Fruit fly (Drosophila melanogaster) whole organism, embryonic: Measurements from ENCODE around the gene Tlk.
A peak's percentile ranks its signal among the peaks of the same experiment; 100 is the strongest.

Experiments used
- Atf-2 ChIP-seq: fragments of 200-800 bp; sonication (Bioruptor generic); optimal IDR thresholded peaks from 2 replicates; lab custom pipeline; 2016; ENCODE audit warnings: missing biosample characterization, missing genetic modification characterization
- Atf3 ChIP-seq: fragments of 200-800 bp; sonication (Bioruptor generic); optimal IDR thresholded peaks from 3 replicates; lab custom pipeline; 2016; ENCODE audit warnings: missing biosample characterization, missing genetic modification characterization
- CG11560 ChIP-seq: fragments of 200-800 bp; sonication (Bioruptor generic); IDR thresholded peaks from 3 replicates; pipeline ENCODE4 v1.3.6; 2022; ENCODE audit warnings: missing biosample characterization, missing genetic modification characterization
- CG12071 ChIP-seq: fragments of 200-800 bp; sonication (Bioruptor generic); optimal IDR thresholded peaks from 3 replicates; lab custom pipeline; 2018; ENCODE audit warnings: missing biosample characterization, mild to moderate bottlenecking, missing genetic modification characterization
- CG12236 ChIP-seq: fragments of 200-800 bp; sonication (Bioruptor generic); optimal IDR thresholded peaks from 2 replicates; lab custom pipeline; 2016; ENCODE audit warnings: missing biosample characterization, missing genetic modification characterization
- CG13287 ChIP-seq: fragments of 200-800 bp; sonication (Bioruptor generic); IDR thresholded peaks from 2 replicates; pipeline ENCODE4 v1.3.6; 2022; ENCODE audit warnings: missing biosample characterization, missing genetic modification characterization; ENCODE audit not compliant: partially characterized antibody
- CG13775 ChIP-seq: fragments of 200-800 bp; sonication (Bioruptor generic); optimal IDR thresholded peaks from 3 replicates; lab custom pipeline; 2017; ENCODE audit warnings: missing biosample characterization, mild to moderate bottlenecking, missing genetic modification characterization
- CG14441 ChIP-seq: fragments of 200-800 bp; sonication (Bioruptor generic); IDR thresholded peaks from 2 replicates; pipeline ENCODE4 v1.3.6; 2022; ENCODE audit warnings: missing biosample characterization, missing genetic modification characterization
- CG17385 ChIP-seq: fragments of 200-800 bp; sonication (Bioruptor generic); optimal IDR thresholded peaks from 3 replicates; lab custom pipeline; 2018; ENCODE audit warnings: missing biosample characterization, mild to moderate bottlenecking, missing genetic modification characterization
- CG2678 ChIP-seq: fragments of 200-800 bp; sonication (Bioruptor generic); optimal IDR thresholded peaks from 3 replicates; lab custom pipeline; 2019; ENCODE audit warnings: missing biosample characterization, mild to moderate bottlenecking, missing genetic modification characterization, moderate library complexity
- CG31224 ChIP-seq: fragments of 200-800 bp; sonication (Bioruptor generic); IDR thresholded peaks from 2 replicates; pipeline ENCODE4 v1.3.6; 2022; ENCODE audit warnings: missing biosample characterization, missing genetic modification characterization
- CG32772 ChIP-seq: fragments of 200-800 bp; sonication (Bioruptor generic); IDR thresholded peaks from 2 replicates; pipeline ENCODE4 v1.3.6; 2022; ENCODE audit warnings: missing biosample characterization, missing genetic modification characterization
- CG3281 ChIP-seq: fragments of 200-800 bp; sonication (Bioruptor generic); optimal IDR thresholded peaks from 3 replicates; lab custom pipeline; 2017; ENCODE audit warnings: missing biosample characterization, mild to moderate bottlenecking, missing genetic modification characterization
- CG34224 ChIP-seq: fragments of 200-800 bp; sonication (Bioruptor generic); IDR thresholded peaks from 3 replicates; pipeline ENCODE4 v1.3.6; 2022; ENCODE audit warnings: missing biosample characterization, missing genetic modification characterization; ENCODE audit not compliant: partially characterized antibody
- CG3847 ChIP-seq: fragments of 200-800 bp; sonication (Bioruptor generic); IDR thresholded peaks from 2 replicates; pipeline ENCODE4 v1.3.6; 2022; ENCODE audit warnings: missing biosample characterization, missing genetic modification characterization
- CG6689 ChIP-seq: fragments of 200-800 bp; sonication (Bioruptor generic); IDR thresholded peaks from 2 replicates; pipeline ENCODE4 v1.3.6; 2022; ENCODE audit warnings: missing biosample characterization, missing genetic modification characterization
- CG7372 ChIP-seq: fragments of 200-800 bp; sonication (Bioruptor generic); IDR thresholded peaks from 2 replicates; pipeline ENCODE4 v1.3.6; 2022; ENCODE audit warnings: missing biosample characterization, missing genetic modification characterization
- CG8281 ChIP-seq: fragments of 200-800 bp; sonication (Bioruptor generic); optimal IDR thresholded peaks from 2 replicates; lab custom pipeline; 2018; ENCODE audit warnings: missing biosample characterization, mild to moderate bottlenecking, missing genetic modification characterization, moderate library complexity
- Camta ChIP-seq: fragments of 200-800 bp; sonication (Bioruptor generic); optimal IDR thresholded peaks from 2 replicates; lab custom pipeline; 2016; ENCODE audit warnings: missing biosample characterization, missing genetic modification characterization
- CoRest ChIP-seq: fragments of 200-800 bp; sonication (Bioruptor generic); optimal IDR thresholded peaks from 3 replicates; lab custom pipeline; 2018; ENCODE audit warnings: missing biosample characterization, mild to moderate bottlenecking, missing genetic modification characterization, moderate library complexity
- D ChIP-seq, 2 experiments: fragments of 200-800 bp in 1 of 2; fragments of >200 bp in 1 of 2; sonication (Bioruptor generic) in 1 of 2; optimal IDR thresholded peaks; 2 replicates in 1 of 2; 3 replicates in 1 of 2; lab custom pipeline; 2017; ENCODE audit warnings: mild to moderate bottlenecking in 1 of 2, missing biosample characterization in 1 of 2, missing genetic modification characterization in 1 of 2, missing genetic modification reagents in 1 of 2
- E2f1 ChIP-seq: fragments of 200-800 bp; sonication (Bioruptor generic); IDR thresholded peaks from 2 replicates; pipeline ENCODE4 v1.3.6; 2022; ENCODE audit warnings: missing biosample characterization, missing genetic modification characterization
- Eip74EF ChIP-seq, 2 experiments: fragments of 200-800 bp in 1 of 2; fragments of >200 bp in 1 of 2; sonication (Bioruptor generic) in 1 of 2; optimal IDR thresholded peaks; 2 replicates each; lab custom pipeline; 2017 to 2019; ENCODE audit warnings: missing biosample characterization in 2 of 2, missing genetic modification characterization in 2 of 2, mild to moderate bottlenecking in 1 of 2, moderate library complexity in 1 of 2
- GATAe ChIP-seq: fragments of 200-800 bp; sonication (Bioruptor generic); conservative IDR thresholded peaks from 2 replicates; pipeline ENCODE4 v1.3.6; 2022; ENCODE audit warnings: missing biosample characterization, missing genetic modification characterization
- HHEX ChIP-seq: fragments of 200-800 bp; sonication (Bioruptor generic); optimal IDR thresholded peaks from 3 replicates; lab custom pipeline; 2017; ENCODE audit warnings: missing biosample characterization, mild to moderate bottlenecking, missing genetic modification characterization, missing genetic modification reagents
- Hr39 ChIP-seq: fragments of >200 bp; optimal IDR thresholded peaks from 2 replicates; lab custom pipeline; 2017
- Meics ChIP-seq: fragments of 200-800 bp; sonication (Bioruptor generic); optimal IDR thresholded peaks from 2 replicates; lab custom pipeline; 2017; ENCODE audit warnings: missing biosample characterization, mild to moderate bottlenecking, missing genetic modification characterization
- Mrtf ChIP-seq: fragments of 200-800 bp; sonication (Bioruptor generic); IDR thresholded peaks from 3 replicates; pipeline ENCODE4 v1.3.6; 2022; ENCODE audit warnings: missing biosample characterization, missing genetic modification characterization
- Six4 ChIP-seq: fragments of 200-800 bp; sonication (Bioruptor generic); optimal IDR thresholded peaks from 2 replicates; lab custom pipeline; 2016; ENCODE audit warnings: missing biosample characterization, missing genetic modification characterization
- Ssrp ChIP-seq: fragments of 200-800 bp; sonication (Bioruptor generic); optimal IDR thresholded peaks from 2 replicates; lab custom pipeline; 2018; ENCODE audit warnings: missing biosample characterization, mild to moderate bottlenecking, missing genetic modification characterization, moderate library complexity
- YL-1 ChIP-seq: fragments of 200-800 bp; sonication (Bioruptor generic); optimal IDR thresholded peaks from 3 replicates; lab custom pipeline; 2017; ENCODE audit warnings: missing biosample characterization, mild to moderate bottlenecking, missing genetic modification characterization
- ara ChIP-seq: fragments of 200-800 bp; sonication (Bioruptor generic); IDR thresholded peaks from 2 replicates; pipeline ENCODE4 v1.3.6; 2022; ENCODE audit warnings: missing biosample characterization, missing genetic modification characterization
- br ChIP-seq: fragments of >200 bp; optimal IDR thresholded peaks from 2 replicates; lab custom pipeline; 2017
- cato ChIP-seq: fragments of 200-800 bp; sonication (Bioruptor generic); optimal IDR thresholded peaks from 2 replicates; lab custom pipeline; 2016; ENCODE audit warnings: missing biosample characterization, missing genetic modification characterization, borderline replicate concordance
- caup ChIP-seq: fragments of 200-800 bp; sonication (Bioruptor generic); optimal IDR thresholded peaks from 3 replicates; lab custom pipeline; 2017; ENCODE audit warnings: missing biosample characterization, mild to moderate bottlenecking, missing genetic modification characterization, moderate library complexity; ENCODE audit not compliant: severe bottlenecking
- croc ChIP-seq: fragments of 200-800 bp; sonication (Bioruptor generic); conservative IDR thresholded peaks from 3 replicates; pipeline ENCODE4 v1.3.6; 2022; ENCODE audit warnings: missing biosample characterization, missing genetic modification characterization
- dm ChIP-seq: fragments of 200-800 bp; sonication (Bioruptor generic); optimal IDR thresholded peaks from 3 replicates; lab custom pipeline; 2016; ENCODE audit warnings: missing biosample characterization, missing genetic modification characterization
- fru ChIP-seq: fragments of >200 bp; optimal IDR thresholded peaks from 2 replicates; lab custom pipeline; 2017
- ftz-f1 ChIP-seq: fragments of 200-800 bp; sonication (Bioruptor generic); optimal IDR thresholded peaks from 2 replicates; lab custom pipeline; 2016; ENCODE audit warnings: missing biosample characterization, missing genetic modification characterization
- gce ChIP-seq: fragments of 200-800 bp; sonication (Bioruptor generic); IDR thresholded peaks from 3 replicates; pipeline ENCODE4 v1.3.6; 2022; ENCODE audit warnings: missing biosample characterization, missing genetic modification characterization
- hb ChIP-seq: fragments of 200-800 bp; sonication (Bioruptor generic); IDR thresholded peaks from 3 replicates; pipeline ENCODE4 v1.3.6; 2022; ENCODE audit warnings: missing biosample characterization, missing genetic modification characterization; ENCODE audit not compliant: partially characterized antibody
- hkb ChIP-seq, 2 experiments: fragments of 200-800 bp in 1 of 2; fragments of >200 bp in 1 of 2; sonication (Bioruptor generic) in 1 of 2; IDR thresholded peaks in 1 of 2; optimal IDR thresholded peaks in 1 of 2; 2 replicates each; pipeline versions ENCODE4 v1.3.6 to Lab custom; 2017 to 2022; ENCODE audit warnings: missing biosample characterization in 1 of 2, missing genetic modification characterization in 1 of 2
- ind ChIP-seq: fragments of 200-800 bp; sonication (Bioruptor generic); optimal IDR thresholded peaks from 3 replicates; lab custom pipeline; 2016; ENCODE audit warnings: missing biosample characterization, missing genetic modification characterization
- klu ChIP-seq: fragments of 200-800 bp; sonication (Bioruptor generic); IDR thresholded peaks from 2 replicates; pipeline ENCODE4 v1.3.6; 2022; ENCODE audit warnings: missing biosample characterization, missing genetic modification characterization
- mirr ChIP-seq: fragments of 200-800 bp; sonication (Bioruptor generic); optimal IDR thresholded peaks from 3 replicates; lab custom pipeline; 2018; ENCODE audit warnings: missing biosample characterization, mild to moderate bottlenecking, missing genetic modification characterization
- nerfin-2 ChIP-seq: fragments of 200-800 bp; sonication (Bioruptor generic); IDR thresholded peaks from 2 replicates; pipeline ENCODE4 v1.3.6; 2022; ENCODE audit warnings: missing biosample characterization, missing genetic modification characterization; ENCODE audit not compliant: partially characterized antibody
- seq ChIP-seq: fragments of 200-800 bp; sonication (Bioruptor generic); IDR thresholded peaks from 2 replicates; pipeline ENCODE4 v1.3.6; 2022; ENCODE audit warnings: missing biosample characterization, missing genetic modification characterization
- sqz ChIP-seq: fragments of 200-800 bp; sonication (Bioruptor generic); optimal IDR thresholded peaks from 3 replicates; lab custom pipeline; 2018; ENCODE audit warnings: missing biosample characterization, mild to moderate bottlenecking, missing genetic modification characterization
- ssp ChIP-seq: fragments of 200-800 bp; sonication (Bioruptor generic); IDR thresholded peaks from 2 replicates; pipeline ENCODE4 v1.3.6; 2022; ENCODE audit warnings: missing biosample characterization, missing genetic modification characterization
- toy ChIP-seq: fragments of 200-800 bp; sonication (Bioruptor generic); IDR thresholded peaks from 2 replicates; pipeline ENCODE4 v1.3.6; 2022; ENCODE audit warnings: missing biosample characterization, missing genetic modification characterization
- unc-4 ChIP-seq: fragments of 200-800 bp; sonication (Bioruptor generic); IDR thresholded peaks from 2 replicates; pipeline ENCODE4 v1.3.6; 2022; ENCODE audit warnings: missing biosample characterization, missing genetic modification characterization; ENCODE audit not compliant: partially characterized antibody

The Tlk gene

DNA sequence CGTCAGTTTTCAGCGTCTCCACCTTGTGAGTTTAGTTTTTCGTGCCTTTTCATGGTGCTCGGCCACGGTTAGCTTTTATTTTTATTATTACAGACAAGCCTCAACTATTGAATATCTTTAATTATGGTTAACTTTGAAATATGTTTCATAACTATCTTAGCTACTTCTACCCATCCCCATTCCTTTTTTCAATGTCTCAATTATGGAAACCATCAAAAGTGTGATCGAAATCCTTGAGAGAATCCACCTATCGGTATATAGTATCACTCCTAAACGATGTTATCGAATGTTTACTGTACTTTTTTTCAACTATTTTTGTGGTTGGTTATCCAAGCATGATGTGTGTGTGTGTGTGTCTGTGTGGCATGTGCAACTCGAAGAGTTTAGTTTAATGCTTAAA lies 5.8 kb upstream of the Tlk start (continued):
- TF ChIP-seq CG8281 (tag; lab: Kevin White, UChicago) (no peak), dm (no peak), Camta (GFP tag; lab: Kevin White, UChicago) (peak; percentile 7), mirr (GFP tag; lab: Kevin White, UChicago) (no peak), ssp (GFP tag; lab: Robert Waterston, UW) (no peak), CG32772 (GFP tag; lab: Robert Waterston, UW) (no peak), seq (GFP tag; lab: Robert Waterston, UW) (0 out of 2 replicates have a peak, but pooled peaks have one; percentile 35), caup (GFP tag; lab: Kevin White, UChicago) (no peak), CG3847 (GFP tag; lab: Robert Waterston, UW) (0 out of 2 replicates have a peak, but pooled peaks have one; percentile 31), cato (no peak), CoRest (tag; lab: Kevin White, UChicago) (peak; percentile 54), Eip74EF (GFP tag; optimal IDR thresholded peaks at IDR 0.05; lab: Kevin White, UChicago) (peak in 1 of 2 experiments; percentile 14), CG6689 (GFP tag; lab: Robert Waterston, UW) (0 out of 2 replicates have a peak, but pooled peaks have one; percentile 35), CG34224 (GFP tag; lab: Robert Waterston, UW) (no peak), nerfin-2 (GFP tag; lab: Robert Waterston, UW) (no peak), E2f1 (GFP tag; lab: Robert Waterston, UW) (no peak), CG2678 (tag; lab: Kevin White, UChicago) (peak; percentile 61), CG12236 (GFP tag; lab: Kevin White, UChicago) (no peak), fru (no peak), toy (no peak), CG7372 (GFP tag; lab: Robert Waterston, UW) (no peak), ftz-f1 (GFP tag; lab: Kevin White, UChicago) (no peak), CG14441 (GFP tag; lab: Robert Waterston, UW) (0 out of 2 replicates have a peak, but pooled peaks have one; percentile 30), CG31224 (GFP tag; lab: Robert Waterston, UW) (peak; percentile 35; the same call in 1 of the 2 replicates), Atf-2 (GFP tag; lab: Kevin White, UChicago) (no peak), CG13775 (no peak), croc (GFP tag; lab: Robert Waterston, UW) (no peak), br (lab: Kevin White, UChicago) (no peak), Ssrp (tag; lab: Kevin White, UChicago) (peak; percentile 21), sqz (no peak), Mrtf (GFP tag; lab: Robert Waterston, UW) (no peak), ara (GFP tag; lab: Robert Waterston, UW) (no peak), CG11560 (no peak), HHEX (GFP tag; lab: Kevin White, UChicago) (no peak), CG13287 (GFP tag; lab: Robert Waterston, UW) (no peak), ind (GFP tag; lab: Kevin White, UChicago) (peak; percentile 38), CG17385 (GFP tag; lab: Kevin White, UChicago) (peak; percentile 41), Six4 (GFP tag; lab: Kevin White, UChicago) (no peak), hkb (optimal IDR thresholded peaks at IDR 0.05; lab: Kevin White, UChicago) (no peak), hkb (GFP tag; IDR thresholded peaks at IDR 0.05; lab: Robert Waterston, UW) (0 out of 2 replicates have a peak, but pooled peaks have one; percentile 18), klu (GFP tag; lab: Robert Waterston, UW) (no peak), Hr39 (lab: Kevin White, UChicago) (no peak), D (optimal IDR thresholded peaks at IDR 0.05; lab: Kevin White, UChicago) (no peak), D (GFP tag; optimal IDR thresholded peaks at IDR 0.05; lab: Kevin White, UChicago) (no peak), hb (GFP tag; lab: Robert Waterston, UW) (no peak), Meics (GFP tag; lab: Kevin White, UChicago) (peak; percentile 22), GATAe (GFP tag; lab: Robert Waterston, UW) (no peak), Atf3 (peak; percentile 31), CG12071 (no peak), YL-1 (GFP tag; lab: Kevin White, UChicago) (no peak), gce (GFP tag; lab: Robert Waterston, UW) (no peak), CG3281 (GFP tag; lab: Kevin White, UChicago) (peak; percentile 42), unc-4 (no peak)
